Fruit fly (Drosophila melanogaster) whole organism, embryonic: ENCODE data around the gene Cpr76Bc.
"Not testable (repeated sequence)": the region's sequence is repeated elsewhere in the genome, so short reads cannot be mapped to it uniquely, and the experiment has no call there.

Experiments
- Blimp-1 ChIP-seq: fragments of 200-800 bp; sonication (Bioruptor generic); optimal IDR thresholded peaks from 3 replicates; lab custom pipeline; 2018; ENCODE audit warnings: missing biosample characterization, missing genetic modification characterization, mild to moderate bottlenecking, moderate library complexity, missing genetic modification reagents
- CG10147 ChIP-seq: fragments of 200-800 bp; sonication (Bioruptor generic); optimal IDR thresholded peaks from 2 replicates; lab custom pipeline; 2019; ENCODE audit warnings: missing biosample characterization, mild to moderate bottlenecking, missing genetic modification characterization, moderate library complexity
- CG10959 ChIP-seq: fragments of 200-800 bp; sonication (Bioruptor generic); IDR thresholded peaks from 2 replicates; pipeline ENCODE4 v1.3.6; 2022; ENCODE audit warnings: missing biosample characterization, missing genetic modification characterization
- CG12155 ChIP-seq: fragments of 200-800 bp; sonication (Bioruptor generic); optimal IDR thresholded peaks from 3 replicates; lab custom pipeline; 2016; ENCODE audit warnings: missing biosample characterization, missing genetic modification characterization
- CG12744 ChIP-seq: fragments of 200-800 bp; sonication (Bioruptor generic); optimal IDR thresholded peaks from 2 replicates; lab custom pipeline; 2016; ENCODE audit warnings: missing biosample characterization, missing genetic modification characterization
- CG13287 ChIP-seq: fragments of 200-800 bp; sonication (Bioruptor generic); IDR thresholded peaks from 2 replicates; pipeline ENCODE4 v1.3.6; 2022; ENCODE audit warnings: missing biosample characterization, missing genetic modification characterization; ENCODE audit not compliant: partially characterized antibody
- CG13894 ChIP-seq: fragments of 200-800 bp; sonication (Bioruptor generic); optimal IDR thresholded peaks from 3 replicates; lab custom pipeline; 2018; ENCODE audit warnings: missing biosample characterization, mild to moderate bottlenecking, missing genetic modification characterization, moderate library complexity
- CG14965 ChIP-seq: fragments of 200-800 bp; sonication (Bioruptor generic); optimal IDR thresholded peaks from 2 replicates; lab custom pipeline; 2016; ENCODE audit warnings: missing biosample characterization, missing genetic modification characterization, borderline replicate concordance
- CG15514 ChIP-seq: fragments of 200-800 bp; sonication (Bioruptor generic); optimal IDR thresholded peaks from 3 replicates; lab custom pipeline; 2017; ENCODE audit warnings: missing biosample characterization, missing genetic modification characterization, mild to moderate bottlenecking, moderate library complexity, missing genetic modification reagents
- CG1602 ChIP-seq: fragments of 200-800 bp; sonication (Bioruptor generic); optimal IDR thresholded peaks from 3 replicates; lab custom pipeline; 2016; ENCODE audit warnings: missing biosample characterization, missing genetic modification characterization
- CG17568 ChIP-seq: fragments of 200-800 bp; sonication (Bioruptor generic); optimal IDR thresholded peaks from 2 replicates; lab custom pipeline; 2018; ENCODE audit warnings: missing biosample characterization, mild to moderate bottlenecking, missing genetic modification characterization, moderate library complexity
- CG2712 ChIP-seq: fragments of 200-800 bp; optimal IDR thresholded peaks from 3 replicates; lab custom pipeline; 2019; ENCODE audit warnings: missing biosample characterization, mild to moderate bottlenecking, missing genetic modification characterization, moderate library complexity
- CG34376 ChIP-seq: fragments of 200-800 bp; sonication (Bioruptor generic); optimal IDR thresholded peaks from 2 replicates; lab custom pipeline; 2018; ENCODE audit warnings: missing biosample characterization, mild to moderate bottlenecking, missing genetic modification characterization
- CG4730 ChIP-seq: fragments of 200-800 bp; sonication (Bioruptor generic); IDR thresholded peaks from 2 replicates; pipeline ENCODE4 v1.3.6; 2022; ENCODE audit warnings: missing biosample characterization, missing genetic modification characterization
- CG5953 ChIP-seq: fragments of 200-800 bp; sonication (Bioruptor generic); IDR thresholded peaks from 2 replicates; pipeline ENCODE4 v1.3.6; 2022; ENCODE audit warnings: missing biosample characterization, missing genetic modification characterization
- CG6689 ChIP-seq: fragments of 200-800 bp; sonication (Bioruptor generic); IDR thresholded peaks from 2 replicates; pipeline ENCODE4 v1.3.6; 2022; ENCODE audit warnings: missing biosample characterization, missing genetic modification characterization
- CG8359 ChIP-seq: fragments of 200-800 bp; sonication (Bioruptor generic); optimal IDR thresholded peaks from 2 replicates; lab custom pipeline; 2017; ENCODE audit warnings: missing biosample characterization, mild to moderate bottlenecking, missing genetic modification characterization, borderline replicate concordance
- CG9609 ChIP-seq: fragments of 200-800 bp; sonication (Bioruptor generic); optimal IDR thresholded peaks from 3 replicates; lab custom pipeline; 2016; ENCODE audit warnings: missing biosample characterization, missing genetic modification characterization
- CG9876 ChIP-seq: fragments of 200-800 bp; sonication (Bioruptor generic); optimal IDR thresholded peaks from 2 replicates; lab custom pipeline; 2016; ENCODE audit warnings: missing biosample characterization, missing genetic modification characterization
- Doc2 ChIP-seq: fragments of 200-800 bp; sonication (Bioruptor generic); IDR thresholded peaks from 2 replicates; pipeline ENCODE4 v1.3.6; 2022; ENCODE audit warnings: missing biosample characterization, missing genetic modification characterization
- Eip74EF ChIP-seq, 2 experiments: fragments of 200-800 bp in 1 of 2; fragments of >200 bp in 1 of 2; sonication (Bioruptor generic) in 1 of 2; optimal IDR thresholded peaks; 2 replicates each; lab custom pipeline; 2017 to 2019; ENCODE audit warnings: missing biosample characterization in 2 of 2, missing genetic modification characterization in 2 of 2, mild to moderate bottlenecking in 1 of 2, moderate library complexity in 1 of 2
- Hr3 ChIP-seq: fragments of 200-800 bp; sonication (Bioruptor generic); optimal IDR thresholded peaks from 3 replicates; lab custom pipeline; 2016; ENCODE audit warnings: missing biosample characterization, missing genetic modification characterization
- bcd ChIP-seq: fragments of 200-800 bp; sonication (Bioruptor generic); optimal IDR thresholded peaks from 2 replicates; lab custom pipeline; 2017; ENCODE audit warnings: missing biosample characterization, mild to moderate bottlenecking, missing genetic modification characterization
- bigmax ChIP-seq: fragments of 200-800 bp; sonication (Bioruptor generic); optimal IDR thresholded peaks from 2 replicates; lab custom pipeline; 2018; ENCODE audit warnings: missing biosample characterization, mild to moderate bottlenecking, missing genetic modification characterization
- bsh ChIP-seq, 2 experiments: fragments of 200-800 bp; sonication (Bioruptor generic); optimal IDR thresholded peaks; 2 replicates each; lab custom pipeline; 2017 to 2018; ENCODE audit warnings: mild to moderate bottlenecking in 2 of 2, missing biosample characterization in 2 of 2, missing genetic modification characterization in 2 of 2, moderate library complexity in 1 of 2
- dm ChIP-seq: fragments of 200-800 bp; sonication (Bioruptor generic); optimal IDR thresholded peaks from 3 replicates; lab custom pipeline; 2016; ENCODE audit warnings: missing biosample characterization, missing genetic modification characterization
- dpn ChIP-seq, 2 experiments: fragments of 200-800 bp; sonication (Bioruptor generic); optimal IDR thresholded peaks; 3 replicates each; lab custom pipeline; 2016; ENCODE audit warnings: missing biosample characterization in 2 of 2, missing genetic modification characterization in 2 of 2
- ewg ChIP-seq: fragments of 200-800 bp; sonication (Bioruptor generic); optimal IDR thresholded peaks from 3 replicates; lab custom pipeline; 2017; ENCODE audit warnings: mild to moderate bottlenecking, missing biosample characterization, missing genetic modification reagents, missing genetic modification characterization
- fd96Cb ChIP-seq: fragments of 200-800 bp; sonication (Bioruptor generic); optimal IDR thresholded peaks from 2 replicates; lab custom pipeline; 2018; ENCODE audit warnings: missing biosample characterization, mild to moderate bottlenecking, missing genetic modification characterization, moderate library complexity
- fru ChIP-seq: fragments of >200 bp; optimal IDR thresholded peaks from 2 replicates; lab custom pipeline; 2017
- gfzf ChIP-seq: fragments of 200-800 bp; sonication (Bioruptor generic); optimal IDR thresholded peaks from 2 replicates; lab custom pipeline; 2016; ENCODE audit warnings: missing biosample characterization, mild to moderate bottlenecking, missing genetic modification characterization, moderate library complexity
- gsb ChIP-seq: fragments of 200-800 bp; sonication (Bioruptor generic); IDR thresholded peaks from 2 replicates; pipeline ENCODE4 v1.3.6; 2022; ENCODE audit warnings: missing biosample characterization, missing genetic modification characterization
- hbn ChIP-seq: fragments of 200-800 bp; sonication (Bioruptor generic); IDR thresholded peaks from 2 replicates; pipeline ENCODE4 v1.3.6; 2022; ENCODE audit warnings: missing biosample characterization, missing genetic modification characterization; ENCODE audit not compliant: partially characterized antibody
- hth ChIP-seq: fragments of >200 bp; optimal IDR thresholded peaks from 2 replicates; lab custom pipeline; 2017; ENCODE audit warnings: inconsistent platforms
- ind ChIP-seq: fragments of 200-800 bp; sonication (Bioruptor generic); optimal IDR thresholded peaks from 3 replicates; lab custom pipeline; 2016; ENCODE audit warnings: missing biosample characterization, missing genetic modification characterization
- jumu ChIP-seq: fragments of 200-800 bp; sonication (Bioruptor generic); optimal IDR thresholded peaks from 3 replicates; lab custom pipeline; 2016; ENCODE audit warnings: missing biosample characterization, missing genetic modification characterization
- lbe ChIP-seq: fragments of 200-800 bp; sonication (Bioruptor generic); optimal IDR thresholded peaks from 2 replicates; lab custom pipeline; 2016; ENCODE audit warnings: missing biosample characterization, mild to moderate bottlenecking, missing genetic modification characterization
- nau ChIP-seq: fragments of 200-800 bp; sonication (Bioruptor generic); optimal IDR thresholded peaks from 3 replicates; lab custom pipeline; 2017; ENCODE audit warnings: missing biosample characterization, mild to moderate bottlenecking, missing genetic modification characterization, missing genetic modification reagents
- pan ChIP-seq, 4 experiments: fragments of >200 bp in 3 of 4; fragments of 200-800 bp in 1 of 4; sonication (Bioruptor generic) in 1 of 4; optimal IDR thresholded peaks in 3 of 4; IDR thresholded peaks in 1 of 4; 2 replicates each; pipeline versions ENCODE4 v1.3.6 to Lab custom; 2017 to 2022; ENCODE audit warnings: missing biosample characterization in 2 of 4, missing genetic modification characterization in 2 of 4, mixed read lengths in 1 of 4
- repo ChIP-seq: fragments of 200-800 bp; sonication (Bioruptor generic); optimal IDR thresholded peaks from 2 replicates; lab custom pipeline; 2016; ENCODE audit warnings: missing biosample characterization, missing genetic modification characterization
- row ChIP-seq: fragments of 200-800 bp; sonication (Bioruptor generic); IDR thresholded peaks from 3 replicates; pipeline ENCODE4 v1.3.6; 2022; ENCODE audit warnings: missing biosample characterization, missing genetic modification characterization
- sd ChIP-seq: fragments of 200-800 bp; sonication (Bioruptor generic); optimal IDR thresholded peaks from 3 replicates; lab custom pipeline; 2018; ENCODE audit warnings: missing biosample characterization, mild to moderate bottlenecking, missing genetic modification characterization, moderate library complexity
- sima ChIP-seq: fragments of 200-800 bp; sonication (Bioruptor generic); optimal IDR thresholded peaks from 2 replicates; lab custom pipeline; 2016; ENCODE audit warnings: missing biosample characterization, missing genetic modification characterization
- sug ChIP-seq: fragments of 200-800 bp; optimal IDR thresholded peaks from 2 replicates; lab custom pipeline; 2019; ENCODE audit warnings: missing biosample characterization, mild to moderate bottlenecking, missing genetic modification characterization, moderate library complexity
- zen2 ChIP-seq: fragments of 200-800 bp; sonication (Bioruptor generic); IDR thresholded peaks from 3 replicates; pipeline ENCODE4 v1.3.6; 2022; ENCODE audit warnings: missing biosample characterization, missing genetic modification characterization; ENCODE audit not compliant: partially characterized antibody
- zf30C ChIP-seq: fragments of 200-800 bp; sonication (Bioruptor generic); optimal IDR thresholded peaks from 3 replicates; lab custom pipeline; 2018; ENCODE audit warnings: missing biosample characterization, mild to moderate bottlenecking, missing genetic modification characterization

Gene Cpr76Bc

dm6 chr3L:19486398-19486797 is 34.3 kb upstream of the Cpr76Bc start, which contains the start of gene brv1:
TSS of gene brv1 (minus strand) at chr3L:19486498.
- TF ChIP-seq bcd (GFP tag; lab: Kevin White, UChicago) (no peak), CG2712 (tag; lab: Kevin White, UChicago) (no peak), dm (GFP tag; lab: Kevin White, UChicago) (no peak), Blimp-1 (GFP tag; lab: Kevin White, UChicago) (no peak), CG5953 (GFP tag; lab: Robert Waterston, UW) (no peak), CG12744 (GFP tag; lab: Kevin White, UChicago) (no peak), repo (GFP tag; lab: Kevin White, UChicago) (no peak), fd96Cb (tag; lab: Kevin White, UChicago) (no peak), CG14965 (GFP tag; lab: Kevin White, UChicago) (no peak), Hr3 (no peak), zf30C (no peak), gfzf (no peak), hth (lab: Kevin White, UChicago) (no peak), ind (GFP tag; lab: Kevin White, UChicago) (no peak), CG10959 (GFP tag; lab: Robert Waterston, UW) (no peak), lbe (GFP tag; lab: Kevin White, UChicago) (no peak), gsb (no peak), pan (optimal IDR thresholded peaks at IDR 0.05; lab: Kevin White, UChicago) (no peak), pan (GFP tag; optimal IDR thresholded peaks at IDR 0.05 in 1 of 2, IDR thresholded peaks at IDR 0.05 in 1 of 2) (no peak)

dm6 chr3L:19487260-19487659 is 33.5 kb upstream of the Cpr76Bc start, which contains the start of gene CG32212:
TSS of gene CG32212 (plus strand) at chr3L:19487560.
- not testable (repeated sequence) for TF ChIP-seq CG15514 (GFP tag; lab: Kevin White, UChicago); nau (GFP tag; lab: Kevin White, UChicago); bsh (GFP tag; optimal IDR thresholded peaks at IDR 0.05; lab: Kevin White, UChicago)

dm6 chr3L:19494954-19495353 is 25.8 kb upstream of the Cpr76Bc start:
- TF ChIP-seq sima (GFP tag; lab: Kevin White, UChicago) (no peak), CG17568 (no peak), CG9876 (no peak), dpn (GFP tag; optimal IDR thresholded peaks at IDR 0.05; lab: Kevin White, UChicago) (no peak), zen2 (GFP tag; lab: Robert Waterston, UW) (no peak), CG15514 (GFP tag; lab: Kevin White, UChicago) (peak; percentile 49), CG12744 (GFP tag; lab: Kevin White, UChicago) (no peak), CG9609 (GFP tag; lab: Kevin White, UChicago) (no peak), Doc2 (no peak), pan (optimal IDR thresholded peaks at IDR 0.05; lab: Kevin White, UChicago) (no peak), pan (GFP tag; optimal IDR thresholded peaks at IDR 0.05 in 1 of 2, IDR thresholded peaks at IDR 0.05 in 1 of 2) (no peak), hth (lab: Kevin White, UChicago) (no peak), CG13894 (tag; lab: Kevin White, UChicago) (peak; percentile 81), fru (no peak), CG10147 (GFP tag; lab: Kevin White, UChicago) (no peak), CG34376 (GFP tag; lab: Kevin White, UChicago) (peak; percentile 62), Eip74EF (GFP tag; optimal IDR thresholded peaks at IDR 0.05; lab: Kevin White, UChicago) (peak in 1 of 2 experiments; percentile 10), hbn (no peak), bigmax (no peak), jumu (GFP tag; lab: Kevin White, UChicago) (no peak), row (GFP tag; lab: Robert Waterston, UW) (no peak), CG13287 (no peak), ewg (GFP tag; lab: Kevin White, UChicago) (no peak), CG1602 (GFP tag; lab: Kevin White, UChicago) (no peak), CG12155 (no peak), CG8359 (GFP tag; lab: Kevin White, UChicago) (no peak), sug (tag; lab: Kevin White, UChicago) (peak; percentile 58), CG6689 (no peak), CG4730 (GFP tag; lab: Robert Waterston, UW) (no peak), sd (no peak)
